Fruit fly (Drosophila melanogaster) whole organism, prepupa: Measurements from ENCODE around the gene Prm.
A peak's percentile ranks its signal among the peaks of the same experiment; 100 is the strongest.

Experiments
- Blimp-1 ChIP-seq: fragments of 200-800 bp; sonication (Bioruptor generic); optimal IDR thresholded peaks from 3 replicates; lab custom pipeline; 2017; ENCODE audit warnings: missing biosample characterization, missing genetic modification characterization, mild to moderate bottlenecking, moderate library complexity, missing genetic modification reagents
- CG10631 ChIP-seq: fragments of 200-800 bp; sonication (Bioruptor generic); optimal IDR thresholded peaks from 2 replicates; lab custom pipeline; 2016; ENCODE audit warnings: missing biosample characterization, missing genetic modification characterization
- CG10669 ChIP-seq: fragments of 200-800 bp; sonication (Bioruptor generic); optimal IDR thresholded peaks from 3 replicates; lab custom pipeline; 2018; ENCODE audit warnings: missing biosample characterization, mild to moderate bottlenecking, missing genetic modification characterization, moderate library complexity
- CG11762 ChIP-seq: fragments of 200-800 bp; sonication (Bioruptor generic); optimal IDR thresholded peaks from 3 replicates; lab custom pipeline; 2016; ENCODE audit warnings: missing biosample characterization, missing genetic modification characterization; ENCODE audit not compliant: insufficient read depth
- CG11902 ChIP-seq: fragments of 200-800 bp; sonication (Bioruptor generic); optimal IDR thresholded peaks from 3 replicates; lab custom pipeline; 2016; ENCODE audit warnings: missing biosample characterization, missing genetic modification characterization
- CG15336 ChIP-seq: fragments of 200-800 bp; sonication (Bioruptor generic); IDR thresholded peaks from 2 replicates; pipeline ENCODE4 v1.3.6; 2022; ENCODE audit warnings: missing biosample characterization, missing genetic modification characterization
- CG3032 ChIP-seq: fragments of 200-800 bp; optimal IDR thresholded peaks from 2 replicates; lab custom pipeline; 2019; ENCODE audit warnings: missing biosample characterization, mild to moderate bottlenecking, missing genetic modification characterization, moderate library complexity
- CG32006 ChIP-seq: fragments of 200-800 bp; sonication (Bioruptor generic); optimal IDR thresholded peaks from 3 replicates; lab custom pipeline; 2017; ENCODE audit warnings: missing biosample characterization, mild to moderate bottlenecking, missing genetic modification characterization
- CG34406 ChIP-seq: fragments of 200-800 bp; sonication (Bioruptor generic); optimal IDR thresholded peaks from 3 replicates; lab custom pipeline; 2016; ENCODE audit warnings: missing biosample characterization, missing genetic modification characterization
- CG3919 ChIP-seq: fragments of 200-800 bp; sonication (Bioruptor generic); optimal IDR thresholded peaks from 3 replicates; lab custom pipeline; 2016; ENCODE audit warnings: missing biosample characterization, missing genetic modification characterization
- CG4318 ChIP-seq: fragments of 200-800 bp; sonication (Bioruptor generic); optimal IDR thresholded peaks from 3 replicates; lab custom pipeline; 2017; ENCODE audit warnings: missing biosample characterization, mild to moderate bottlenecking, missing genetic modification characterization
- CG6163 ChIP-seq: fragments of 200-800 bp; sonication (Bioruptor generic); IDR thresholded peaks from 3 replicates; pipeline ENCODE4 v1.3.6; 2022; ENCODE audit warnings: missing biosample characterization, missing genetic modification characterization
- CG6276 ChIP-seq: fragments of 200-800 bp; sonication (Bioruptor generic); optimal IDR thresholded peaks from 2 replicates; lab custom pipeline; 2017; ENCODE audit warnings: missing biosample characterization, mild to moderate bottlenecking, missing genetic modification characterization
- CG6792 ChIP-seq: fragments of 200-800 bp; sonication (Bioruptor generic); optimal IDR thresholded peaks from 3 replicates; lab custom pipeline; 2016; ENCODE audit warnings: missing biosample characterization, missing genetic modification characterization
- CG6808 ChIP-seq: fragments of 200-800 bp; sonication (Bioruptor generic); optimal IDR thresholded peaks from 3 replicates; lab custom pipeline; 2017; ENCODE audit warnings: missing biosample characterization, missing genetic modification characterization, mild to moderate bottlenecking, moderate library complexity, missing genetic modification reagents
- CG6854 ChIP-seq: fragments of 200-800 bp; sonication (Bioruptor generic); optimal IDR thresholded peaks from 2 replicates; lab custom pipeline; 2017; ENCODE audit warnings: missing biosample characterization, mild to moderate bottlenecking, missing genetic modification characterization
- CG8119 ChIP-seq: fragments of 200-800 bp; sonication (Bioruptor generic); IDR thresholded peaks from 3 replicates; pipeline ENCODE4 v1.3.6; 2022; ENCODE audit warnings: missing biosample characterization, missing genetic modification characterization
- CG8319 ChIP-seq: fragments of 200-800 bp; sonication (Bioruptor generic); optimal IDR thresholded peaks from 3 replicates; lab custom pipeline; 2016; ENCODE audit warnings: missing biosample characterization, missing genetic modification characterization
- CG8632 ChIP-seq: fragments of 200-800 bp; sonication (Bioruptor generic); optimal IDR thresholded peaks from 3 replicates; lab custom pipeline; 2016; ENCODE audit warnings: missing biosample characterization, missing genetic modification characterization
- Eip75B ChIP-seq: fragments of 200-800 bp; sonication (Bioruptor generic); optimal IDR thresholded peaks from 3 replicates; lab custom pipeline; 2016; ENCODE audit warnings: missing biosample characterization, missing genetic modification characterization
- Eip78C ChIP-seq: fragments of 200-800 bp; sonication (Bioruptor generic); peaks from one replicate; lab custom pipeline; 2016; ENCODE audit warnings: missing biosample characterization, missing genetic modification characterization
- Eip93F ChIP-seq: fragments of 200-800 bp; sonication (Bioruptor generic); optimal IDR thresholded peaks from 2 replicates; lab custom pipeline; 2016; ENCODE audit warnings: missing biosample characterization, mild to moderate bottlenecking, missing genetic modification characterization
- Ets21C ChIP-seq: fragments of 200-800 bp; sonication (Bioruptor generic); optimal IDR thresholded peaks from 3 replicates; lab custom pipeline; 2016; ENCODE audit warnings: missing biosample characterization, missing genetic modification characterization
- Ets96B ChIP-seq: fragments of 200-800 bp; optimal IDR thresholded peaks from 2 replicates; lab custom pipeline; 2019; ENCODE audit warnings: missing biosample characterization, mild to moderate bottlenecking, missing genetic modification characterization, moderate library complexity
- Hr38 ChIP-seq: sonication (Bioruptor generic); optimal IDR thresholded peaks from 2 replicates; lab custom pipeline; 2016; ENCODE audit warnings: missing biosample characterization, missing genetic modification characterization
- Hr4 ChIP-seq: fragments of 200-800 bp; sonication (Bioruptor generic); optimal IDR thresholded peaks from 3 replicates; lab custom pipeline; 2016; ENCODE audit warnings: missing biosample characterization, missing genetic modification characterization
- Lpt ChIP-seq: fragments of 200-800 bp; sonication (Bioruptor generic); optimal IDR thresholded peaks from 3 replicates; lab custom pipeline; 2016; ENCODE audit warnings: missing biosample characterization, missing genetic modification characterization
- Met ChIP-seq: fragments of 200-800 bp; sonication (Bioruptor generic); optimal IDR thresholded peaks from 3 replicates; lab custom pipeline; 2016; ENCODE audit warnings: missing biosample characterization, missing genetic modification characterization
- OdsH ChIP-seq: fragments of 200-800 bp; sonication (Bioruptor generic); optimal IDR thresholded peaks from 3 replicates; lab custom pipeline; 2016; ENCODE audit warnings: missing biosample characterization, missing genetic modification characterization
- Sox102F ChIP-seq: fragments of 200-800 bp; sonication (Bioruptor generic); optimal IDR thresholded peaks from 2 replicates; lab custom pipeline; 2016; ENCODE audit warnings: missing biosample characterization, mild to moderate bottlenecking, missing genetic modification characterization
- Sox14 ChIP-seq: fragments of 200-800 bp; sonication (Bioruptor generic); optimal IDR thresholded peaks from 3 replicates; lab custom pipeline; 2016; ENCODE audit warnings: missing biosample characterization, missing genetic modification characterization
- Sox15 ChIP-seq: fragments of 200-800 bp; sonication (Bioruptor generic); optimal IDR thresholded peaks from 3 replicates; lab custom pipeline; 2016; ENCODE audit warnings: missing biosample characterization, missing genetic modification characterization
- achi ChIP-seq: fragments of 200-800 bp; sonication (Bioruptor generic); optimal IDR thresholded peaks from 3 replicates; lab custom pipeline; 2016; ENCODE audit warnings: missing biosample characterization, missing genetic modification characterization
- acj6 ChIP-seq: fragments of 200-800 bp; sonication (Bioruptor generic); optimal IDR thresholded peaks from 3 replicates; lab custom pipeline; 2016; ENCODE audit warnings: missing biosample characterization, missing genetic modification characterization
- cyc ChIP-seq: fragments of 200-800 bp; sonication (Bioruptor generic); optimal IDR thresholded peaks from 3 replicates; lab custom pipeline; 2016; ENCODE audit warnings: missing biosample characterization, missing genetic modification characterization
- dac ChIP-seq: fragments of 200-800 bp; sonication (Bioruptor generic); optimal IDR thresholded peaks from 2 replicates; lab custom pipeline; 2017; ENCODE audit warnings: missing biosample characterization, mild to moderate bottlenecking, missing genetic modification characterization
- dsx ChIP-seq: fragments of 200-800 bp; optimal IDR thresholded peaks from 3 replicates; lab custom pipeline; 2019; ENCODE audit warnings: missing biosample characterization, mild to moderate bottlenecking, missing genetic modification characterization, moderate library complexity; ENCODE audit not compliant: poor library complexity, severe bottlenecking
- eg ChIP-seq: fragments of 200-800 bp; sonication (Bioruptor generic); IDR thresholded peaks from 3 replicates; pipeline ENCODE4 v1.3.6; 2022; ENCODE audit warnings: missing biosample characterization, missing genetic modification characterization
- esn ChIP-seq: fragments of 200-800 bp; sonication (Bioruptor generic); optimal IDR thresholded peaks from 2 replicates; lab custom pipeline; 2016; ENCODE audit warnings: missing biosample characterization, mild to moderate bottlenecking, missing genetic modification characterization, moderate library complexity
- fd59A ChIP-seq: fragments of 200-800 bp; sonication (Bioruptor generic); optimal IDR thresholded peaks from 2 replicates; lab custom pipeline; 2017; ENCODE audit warnings: missing biosample characterization, mild to moderate bottlenecking, missing genetic modification characterization, missing genetic modification reagents
- fd85E ChIP-seq: fragments of 200-800 bp; sonication (Bioruptor generic); optimal IDR thresholded peaks from 3 replicates; lab custom pipeline; 2016; ENCODE audit warnings: missing biosample characterization, missing genetic modification characterization
- fkh ChIP-seq: fragments of 200-800 bp; sonication (Bioruptor generic); optimal IDR thresholded peaks from 3 replicates; lab custom pipeline; 2017; ENCODE audit warnings: missing biosample characterization, mild to moderate bottlenecking, missing genetic modification characterization, moderate library complexity
- lz ChIP-seq: fragments of 200-800 bp; sonication (Bioruptor generic); optimal IDR thresholded peaks from 3 replicates; lab custom pipeline; 2016; ENCODE audit warnings: missing biosample characterization, missing genetic modification characterization
- pdm3 ChIP-seq: fragments of 200-800 bp; sonication (Bioruptor generic); optimal IDR thresholded peaks from 3 replicates; lab custom pipeline; 2016; ENCODE audit warnings: missing biosample characterization, missing genetic modification characterization
- salr ChIP-seq, 2 experiments: fragments of 200-800 bp; sonication (Bioruptor generic); optimal IDR thresholded peaks; 3 replicates each; lab custom pipeline; 2016 to 2018; ENCODE audit warnings: missing biosample characterization in 2 of 2, missing genetic modification characterization in 2 of 2, mild to moderate bottlenecking in 1 of 2
- spab ChIP-seq: fragments of 200-800 bp; sonication (Bioruptor generic); optimal IDR thresholded peaks from 2 replicates; lab custom pipeline; 2017; ENCODE audit warnings: missing biosample characterization, mild to moderate bottlenecking, missing genetic modification characterization, missing genetic modification reagents
- ss ChIP-seq, 2 experiments: fragments of 200-800 bp; sonication (Bioruptor generic); optimal IDR thresholded peaks; 2 replicates in 1 of 2; 3 replicates in 1 of 2; lab custom pipeline; 2017 to 2018; ENCODE audit warnings: mild to moderate bottlenecking in 2 of 2, missing biosample characterization in 2 of 2, missing genetic modification characterization in 2 of 2, moderate library complexity in 1 of 2
- topi ChIP-seq: fragments of 200-800 bp; sonication (Bioruptor generic); optimal IDR thresholded peaks from 3 replicates; lab custom pipeline; 2016; ENCODE audit warnings: missing biosample characterization, missing genetic modification characterization
- vri ChIP-seq: fragments of 200-800 bp; sonication (Bioruptor generic); optimal IDR thresholded peaks from 3 replicates; lab custom pipeline; 2016; ENCODE audit warnings: missing biosample characterization, mild to moderate bottlenecking, missing genetic modification characterization

The Prm gene

DNA sequence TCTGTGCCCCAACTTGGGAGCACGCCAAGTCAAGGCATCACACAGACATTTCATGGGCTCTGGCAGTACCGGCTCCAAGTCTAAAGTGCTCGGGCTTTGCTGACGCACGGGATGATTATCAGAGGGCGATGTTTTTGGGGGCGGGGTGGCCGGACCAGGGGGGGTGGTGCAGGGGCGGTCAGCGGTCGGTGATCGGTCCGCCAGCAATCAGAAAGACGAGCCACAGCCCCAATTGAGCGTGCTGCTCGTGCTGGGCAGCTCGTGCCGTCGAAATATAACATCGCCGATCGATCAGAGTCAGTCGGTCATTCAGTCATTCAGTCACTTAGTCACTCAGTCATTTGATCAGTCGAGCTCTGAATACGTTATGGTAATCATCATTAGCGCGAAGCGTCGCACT lies 47.2 kb downstream of the Prm start (continued):
- TF ChIP-seq Sox15 (GFP tag; lab: Kevin White, UChicago) (no peak), Ets21C (GFP tag; lab: Kevin White, UChicago) (no peak), CG4318 (GFP tag; lab: Kevin White, UChicago) (no peak), fd59A (GFP tag; lab: Kevin White, UChicago) (no peak), CG6808 (peak; percentile 45), salr (GFP tag; optimal IDR thresholded peaks at IDR 0.05; lab: Kevin White, UChicago) (no peak), esn (GFP tag; lab: Kevin White, UChicago) (no peak), CG3032 (tag; lab: Kevin White, UChicago) (no peak), CG8119 (no peak), Hr38 (no peak), Eip75B (no peak), acj6 (GFP tag; lab: Kevin White, UChicago) (no peak)
- TF ChIP-seq, all 60 proteins: peak for 10

DNA sequence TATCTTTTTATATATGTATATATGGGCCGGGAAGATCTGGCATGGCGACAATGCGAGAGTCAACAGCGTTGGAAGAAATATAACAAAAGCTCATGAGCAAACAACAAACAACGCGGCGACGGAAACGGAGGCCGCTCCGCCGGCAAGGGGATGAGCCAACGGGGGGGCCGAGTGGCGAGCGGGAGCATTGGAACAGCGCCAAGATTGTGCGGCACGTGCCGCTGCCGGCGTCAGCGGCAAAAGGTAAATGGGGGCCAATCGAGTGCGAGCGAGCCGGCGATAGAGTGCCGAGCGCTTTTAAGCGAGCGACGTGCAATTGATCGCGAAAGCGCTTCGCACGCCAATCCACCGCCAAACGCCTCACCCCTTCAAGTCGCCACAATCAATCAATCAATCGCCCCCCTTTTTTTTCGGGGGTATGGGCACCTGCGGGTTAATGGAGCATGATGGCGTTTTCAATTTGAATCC lies 48.6 kb downstream of the Prm start:
- TF ChIP-seq cyc (GFP tag; lab: Kevin White, UChicago) (peak; percentile 14), CG6276 (GFP tag; lab: Kevin White, UChicago) (no peak), CG6808 (peak; percentile 56), Hr38 (no peak), fkh (peak; percentile 99), CG6792 (GFP tag; lab: Kevin White, UChicago) (peak; percentile 35), Blimp-1 (GFP tag; lab: Kevin White, UChicago) (peak; percentile 6), Hr4 (GFP tag; lab: Kevin White, UChicago) (no peak), CG10669 (GFP tag; lab: Kevin White, UChicago) (peak; percentile 10), CG3919 (GFP tag; lab: Kevin White, UChicago) (peak; percentile 38), CG32006 (GFP tag; lab: Kevin White, UChicago) (peak; percentile 19), eg (GFP tag; lab: Robert Waterston, UW) (no peak), CG10631 (GFP tag; lab: Kevin White, UChicago) (peak; percentile 38), dsx (GFP tag; lab: Kevin White, UChicago) (no peak), Met (peak; percentile 77), CG11762 (peak; percentile 6), OdsH (GFP tag; lab: Kevin White, UChicago) (no peak), CG6854 (peak; percentile 75), achi (GFP tag; lab: Kevin White, UChicago) (no peak), Sox102F (GFP tag; lab: Kevin White, UChicago) (peak; percentile 13), fd85E (GFP tag; lab: Kevin White, UChicago) (no peak), CG4318 (GFP tag; lab: Kevin White, UChicago) (no peak), ss (GFP tag; optimal IDR thresholded peaks at IDR 0.05; lab: Kevin White, UChicago) (peak; percentile 43 to 70), CG34406 (GFP tag; lab: Kevin White, UChicago) (peak; percentile 38), CG6163 (GFP tag; lab: Robert Waterston, UW) (peak; percentile 67; the same call in 2 of the 3 replicates), vri (GFP tag; lab: Kevin White, UChicago) (peak; percentile 46), spab (GFP tag; lab: Kevin White, UChicago) (peak; percentile 36), CG8632 (GFP tag; lab: Kevin White, UChicago) (peak; percentile 33), Ets21C (GFP tag; lab: Kevin White, UChicago) (no peak), topi (GFP tag; lab: Kevin White, UChicago) (peak; percentile 33), Lpt (GFP tag; lab: Kevin White, UChicago) (peak; percentile 40), dac (GFP tag; lab: Kevin White, UChicago) (no peak), CG11902 (GFP tag; lab: Kevin White, UChicago) (no peak), Sox15 (GFP tag; lab: Kevin White, UChicago) (no peak), CG8319 (GFP tag; lab: Kevin White, UChicago) (no peak), pdm3 (GFP tag; lab: Kevin White, UChicago) (peak; percentile 18), Eip93F (peak; percentile 12), Eip78C (GFP tag; lab: Kevin White, UChicago) (peak; percentile 83), esn (GFP tag; lab: Kevin White, UChicago) (peak; percentile 24), Eip75B (peak; percentile 2), Sox14 (GFP tag; lab: Kevin White, UChicago) (peak; percentile 47), Ets96B (tag; lab: Kevin White, UChicago) (no peak), CG15336 (0 out of 2 replicates have a peak, but pooled peaks have one; percentile 20), lz (GFP tag; lab: Kevin White, UChicago) (no peak)
